Fruit fly (Drosophila melanogaster) whole organism, adult: ENCODE results near the gene CG17121.
A peak's percentile ranks its signal among the peaks of the same experiment; 100 is the strongest.

Experiments used
- CG11617 ChIP-seq: fragments of 200-800 bp; sonication (Bioruptor generic); optimal IDR thresholded peaks from 2 replicates; lab custom pipeline; 2017; ENCODE audit warnings: mild to moderate bottlenecking, missing biosample characterization, missing genetic modification reagents, missing genetic modification characterization
- CG12768 ChIP-seq: fragments of 200-800 bp; sonication (Bioruptor generic); optimal IDR thresholded peaks from 2 replicates; lab custom pipeline; 2017; ENCODE audit warnings: missing biosample characterization, missing genetic modification characterization, mild to moderate bottlenecking, moderate library complexity, missing genetic modification reagents
- CG14711 ChIP-seq: fragments of 200-800 bp; sonication (Bioruptor generic); optimal IDR thresholded peaks from 2 replicates; lab custom pipeline; 2018; ENCODE audit warnings: missing biosample characterization, mild to moderate bottlenecking, missing genetic modification characterization, moderate library complexity
- CG1620 ChIP-seq: fragments of 200-800 bp; sonication (Bioruptor generic); optimal IDR thresholded peaks from 2 replicates; lab custom pipeline; 2016; ENCODE audit warnings: missing biosample characterization, missing genetic modification characterization
- CG33017 ChIP-seq: fragments of 200-800 bp; sonication (Bioruptor generic); optimal IDR thresholded peaks from 2 replicates; lab custom pipeline; 2018; ENCODE audit warnings: missing biosample characterization, mild to moderate bottlenecking, missing genetic modification characterization, moderate library complexity
- CG5204 ChIP-seq: fragments of 200-800 bp; sonication (Bioruptor generic); optimal IDR thresholded peaks from 2 replicates; lab custom pipeline; 2016; ENCODE audit warnings: missing biosample characterization, missing genetic modification characterization
- CG7045 ChIP-seq: fragments of 200-800 bp; sonication (Bioruptor generic); optimal IDR thresholded peaks from 2 replicates; lab custom pipeline; 2017; ENCODE audit warnings: missing biosample characterization, mild to moderate bottlenecking, missing genetic modification characterization
- CG7101 ChIP-seq: fragments of 200-800 bp; sonication (Bioruptor generic); optimal IDR thresholded peaks from 2 replicates; lab custom pipeline; 2018; ENCODE audit warnings: missing biosample characterization, mild to moderate bottlenecking, missing genetic modification characterization, moderate library complexity
- Clk ChIP-seq: fragments of 200-800 bp; sonication (Bioruptor generic); optimal IDR thresholded peaks from 2 replicates; lab custom pipeline; 2017; ENCODE audit warnings: missing biosample characterization, missing genetic modification characterization
- Crg-1 ChIP-seq: fragments of 200-800 bp; sonication (Bioruptor generic); optimal IDR thresholded peaks from 2 replicates; lab custom pipeline; 2016; ENCODE audit warnings: missing biosample characterization, missing genetic modification characterization
- Hr96 ChIP-seq: fragments of 200-800 bp; sonication (Bioruptor generic); optimal IDR thresholded peaks from 2 replicates; lab custom pipeline; 2016; ENCODE audit warnings: missing biosample characterization, missing genetic modification characterization
- Mnt ChIP-seq: fragments of 200-800 bp; sonication (Bioruptor generic); optimal IDR thresholded peaks from 2 replicates; lab custom pipeline; 2016; ENCODE audit warnings: missing biosample characterization, mild to moderate bottlenecking, missing genetic modification characterization
- bab1 ChIP-seq: fragments of 200-800 bp; sonication (Bioruptor generic); optimal IDR thresholded peaks from 3 replicates; lab custom pipeline; 2019; ENCODE audit warnings: missing biosample characterization, mild to moderate bottlenecking, missing genetic modification characterization, moderate library complexity
- cic ChIP-seq: fragments of 200-800 bp; sonication (Bioruptor generic); optimal IDR thresholded peaks from 2 replicates; lab custom pipeline; 2017; ENCODE audit warnings: missing biosample characterization, mild to moderate bottlenecking, missing genetic modification characterization, moderate library complexity
- cnc ChIP-seq, 2 experiments: fragments of >200 bp; optimal IDR thresholded peaks; 2 replicates each; lab custom pipeline; 2017
- kay ChIP-seq: fragments of 200-800 bp; sonication (Bioruptor generic); peaks from one replicate; lab custom pipeline; 2016; ENCODE audit warnings: missing biosample characterization, missing genetic modification characterization, borderline replicate concordance
- ovo ChIP-seq: fragments of 200-800 bp; sonication (Bioruptor generic); optimal IDR thresholded peaks from 2 replicates; lab custom pipeline; 2016; ENCODE audit warnings: missing biosample characterization, missing genetic modification characterization
- pad ChIP-seq: fragments of 200-800 bp; sonication (Bioruptor generic); optimal IDR thresholded peaks from 3 replicates; lab custom pipeline; 2017; ENCODE audit warnings: missing biosample characterization, missing genetic modification characterization, mild to moderate bottlenecking, moderate library complexity, missing genetic modification reagents
- tj ChIP-seq: fragments of 200-800 bp; sonication (Bioruptor generic); optimal IDR thresholded peaks from 3 replicates; lab custom pipeline; 2017; ENCODE audit warnings: missing biosample characterization, mild to moderate bottlenecking, missing genetic modification characterization, moderate library complexity
- toe ChIP-seq: fragments of 200-800 bp; sonication (Bioruptor generic); optimal IDR thresholded peaks from 2 replicates; lab custom pipeline; 2016; ENCODE audit warnings: missing biosample characterization, missing genetic modification characterization

Gene CG17121

dm6 chr3R:23081265-23081664 is 33.3 kb upstream of the CG17121 start:
- no peak for TF ChIP-seq cic (GFP tag; lab: Kevin White, UChicago)
- TF ChIP-seq kay, result no peak
- TF ChIP-seq CG1620 (GFP tag; lab: Kevin White, UChicago), result no peak

DNA sequence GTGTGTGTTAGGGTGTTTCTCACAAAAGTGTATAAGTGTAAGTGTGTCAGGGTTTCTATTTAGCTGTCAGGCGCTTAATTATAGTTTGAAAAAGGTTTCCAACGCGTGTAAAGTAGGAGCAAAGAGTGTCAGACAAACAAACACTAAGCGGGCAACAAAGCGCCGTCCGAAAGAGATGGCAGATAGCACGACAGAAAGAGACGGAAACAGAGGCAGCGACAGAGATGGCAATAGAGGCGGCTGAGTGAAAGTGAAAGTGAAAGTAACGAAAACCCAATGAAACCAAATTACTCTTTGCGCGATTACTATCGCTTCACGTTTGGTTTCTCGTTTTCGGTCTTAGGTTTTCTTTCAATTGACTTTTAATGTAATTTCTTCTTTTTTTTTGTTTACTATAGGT is 26.5 kb upstream of the CG17121 start:
- TF ChIP-seq CG7101 (tag; lab: Kevin White, UChicago), result no peak
- no peak for TF ChIP-seq cnc (optimal IDR thresholded peaks at IDR 0.05; lab: Kevin White, UChicago)
- TF ChIP-seq cic (GFP tag; lab: Kevin White, UChicago), result no peak
- TF ChIP-seq toe, result no peak
- TF ChIP-seq CG33017, result no peak
- no peak for TF ChIP-seq CG14711 (tag; lab: Kevin White, UChicago)
- TF ChIP-seq CG7045 (GFP tag; lab: Kevin White, UChicago), result no peak
- no peak for TF ChIP-seq kay
- TF ChIP-seq CG12768 (GFP tag; lab: Kevin White, UChicago), result no peak
- TF ChIP-seq tj (GFP tag; lab: Kevin White, UChicago), result no peak
- no peak for TF ChIP-seq pad
- TF ChIP-seq CG1620 (GFP tag; lab: Kevin White, UChicago), result no peak
- TF ChIP-seq CG11617, result no peak
- TF ChIP-seq Hr96, result no peak
- no peak for TF ChIP-seq bab1 (GFP tag; lab: Kevin White, UChicago)
- TF ChIP-seq Clk (GFP tag; lab: Kevin White, UChicago), result no peak

dm6 chr3R:23067209-23067826 is 19.3 kb upstream of the CG17121 start, which contains the start of gene CG17111:
Gene CG17111 (minus strand): TSS chr3R:23067259.
- TF ChIP-seq kay (peak; percentile 69), Crg-1 (GFP tag; lab: Kevin White, UChicago) (no peak), Hr96 (peak; percentile 25), toe (peak; percentile 63), cnc (optimal IDR thresholded peaks at IDR 0.05; lab: Kevin White, UChicago) (peak in 1 of 2 experiments; percentile 77), CG14711 (tag; lab: Kevin White, UChicago) (peak; percentile 3), CG11617 (peak; percentile 76), CG5204 (GFP tag; lab: Kevin White, UChicago) (peak; percentile 74), cic (GFP tag; lab: Kevin White, UChicago) (no peak), CG7101 (tag; lab: Kevin White, UChicago) (peak; percentile 54), CG7045 (GFP tag; lab: Kevin White, UChicago) (peak; percentile 76), tj (GFP tag; lab: Kevin White, UChicago) (peak; percentile 39), ovo (GFP tag; lab: Kevin White, UChicago) (no peak), pad (peak; percentile 30), CG33017 (peak; percentile 59), CG12768 (GFP tag; lab: Kevin White, UChicago) (peak; percentile 71), CG1620 (GFP tag; lab: Kevin White, UChicago) (no peak), Clk (GFP tag; lab: Kevin White, UChicago) (peak; percentile 60), Mnt (GFP tag; lab: Kevin White, UChicago) (no peak), bab1 (GFP tag; lab: Kevin White, UChicago) (no peak)

DNA sequence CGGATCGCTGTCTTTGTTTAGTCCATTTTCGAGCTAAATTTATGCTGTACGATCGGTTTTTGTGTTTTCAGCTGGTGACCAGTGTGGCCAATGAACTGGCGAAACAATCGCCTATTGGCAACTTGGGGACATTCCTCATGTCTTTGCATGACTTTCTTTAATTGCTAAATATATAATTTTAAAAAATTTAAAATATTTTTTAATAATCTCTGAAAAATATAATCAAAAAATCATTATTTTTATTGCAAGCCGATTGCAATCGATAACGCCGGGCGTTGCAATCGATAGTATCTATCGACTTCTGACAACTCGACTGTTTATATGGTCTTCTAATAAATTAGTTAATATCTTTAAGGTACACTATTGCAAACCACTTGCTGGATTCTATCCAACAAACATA is 13.2 kb upstream of the CG17121 start, which contains the start of the genes sav and Ublcp1:
Gene sav, minus strand, starts transcription at position 96 of the 400 bp plus-strand sequence.
Gene Ublcp1, plus strand, starts transcription at position 285 of the 400 bp plus-strand sequence.
- TF ChIP-seq CG14711 (tag; lab: Kevin White, UChicago) (peak; percentile 58), tj (GFP tag; lab: Kevin White, UChicago) (peak; percentile 43), CG7045 (GFP tag; lab: Kevin White, UChicago) (no peak), CG7101 (tag; lab: Kevin White, UChicago) (peak; percentile 4), CG33017 (peak; percentile 10), Crg-1 (GFP tag; lab: Kevin White, UChicago) (peak; percentile 0), bab1 (GFP tag; lab: Kevin White, UChicago) (no peak), Hr96 (no peak), CG11617 (peak; percentile 9)

- TF ChIP-seq Hr96 (no peak), toe (no peak), cic (GFP tag; lab: Kevin White, UChicago) (no peak), CG33017 (no peak), ovo (GFP tag; lab: Kevin White, UChicago) (no peak), CG1620 (GFP tag; lab: Kevin White, UChicago) (no peak), cnc (optimal IDR thresholded peaks at IDR 0.05; lab: Kevin White, UChicago) (no peak), pad (no peak), kay (no peak), Clk (GFP tag; lab: Kevin White, UChicago) (no peak), CG14711 (tag; lab: Kevin White, UChicago) (no peak), Crg-1 (GFP tag; lab: Kevin White, UChicago) (no peak)
These were observed 12.2 kb upstream of the CG17121 start for dm6 chr3R:23060166-23060565.

dm6 chr3R:23058858-23059257 is 10.8 kb upstream of the CG17121 start, which contains the start of gene Ctns:
Gene Ctns (minus strand): TSS chr3R:23058958.
- TF ChIP-seq CG7101 (tag; lab: Kevin White, UChicago) (no peak), CG33017 (no peak), pad (no peak), CG7045 (GFP tag; lab: Kevin White, UChicago) (no peak)

- TF ChIP-seq kay (no peak), bab1 (GFP tag; lab: Kevin White, UChicago) (peak; percentile 2)
These were observed 9.4 kb upstream of the CG17121 start for dm6 chr3R:23057390-23057789.
